Fruit fly (Drosophila melanogaster) S2 (cell line): ENCODE data around the gene CG9297.

ENCODE experiments used
- CG8478 ChIP-seq: fragments of >200 bp; optimal IDR thresholded peaks from 2 replicates; lab custom pipeline; 2018
- CTCF ChIP-seq, 2 experiments: fragments of >200 bp; optimal IDR thresholded peaks; 2 replicates each; lab custom pipeline; 2018

CG9297 gene

dm6 chr3R:13797269-13797677, 26.0 kb downstream of the CG9297 start:
- TF ChIP-seq CTCF (optimal IDR thresholded peaks at IDR 0.05; lab: Kevin White, UChicago): no peak
- no peak for TF ChIP-seq CG8478 (lab: Kevin White, UChicago)

DNA sequence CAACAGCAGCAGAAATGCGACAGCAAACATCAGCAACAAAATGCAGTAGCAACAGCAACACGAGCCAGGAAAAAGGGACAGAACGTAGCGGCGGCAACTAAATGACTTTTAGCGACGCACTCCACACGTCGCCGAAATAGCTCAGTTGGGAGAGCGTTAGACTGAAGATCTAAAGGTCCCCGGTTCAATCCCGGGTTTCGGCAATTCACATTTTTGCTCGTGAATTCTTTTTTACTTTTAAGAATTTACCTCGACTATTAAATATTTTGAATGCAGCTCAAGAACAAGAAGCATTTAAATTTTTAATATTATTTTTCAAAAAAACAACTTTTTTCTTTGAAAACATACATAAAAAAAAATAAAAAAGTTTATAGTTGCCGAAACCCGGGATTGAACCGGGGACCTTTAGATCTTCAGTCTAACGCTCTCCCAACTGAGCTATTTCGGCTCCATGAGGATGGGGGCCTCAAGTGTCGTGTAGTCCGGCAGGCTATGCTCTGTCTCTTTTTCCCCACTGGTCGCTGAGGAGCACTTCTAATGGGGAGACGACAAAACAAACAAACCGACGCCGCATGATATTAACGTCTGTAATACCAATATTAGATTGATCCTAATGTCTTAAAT, 26.6 kb downstream of the CG9297 start:
- no peak for TF ChIP-seq CG8478 (lab: Kevin White, UChicago)
- TF ChIP-seq CTCF (optimal IDR thresholded peaks at IDR 0.05; lab: Kevin White, UChicago): no peak

dm6 chr3R:13799567-13800429, 28.5 kb downstream of the CG9297 start:
- no peak for TF ChIP-seq CG8478 (lab: Kevin White, UChicago)
- TF ChIP-seq CTCF (optimal IDR thresholded peaks at IDR 0.05; lab: Kevin White, UChicago): no peak

dm6 chr3R:13800430-13800848, 29.1 kb downstream of the CG9297 start:
- TF ChIP-seq CTCF (optimal IDR thresholded peaks at IDR 0.05; lab: Kevin White, UChicago): no peak
- no peak for TF ChIP-seq CG8478 (lab: Kevin White, UChicago)

DNA sequence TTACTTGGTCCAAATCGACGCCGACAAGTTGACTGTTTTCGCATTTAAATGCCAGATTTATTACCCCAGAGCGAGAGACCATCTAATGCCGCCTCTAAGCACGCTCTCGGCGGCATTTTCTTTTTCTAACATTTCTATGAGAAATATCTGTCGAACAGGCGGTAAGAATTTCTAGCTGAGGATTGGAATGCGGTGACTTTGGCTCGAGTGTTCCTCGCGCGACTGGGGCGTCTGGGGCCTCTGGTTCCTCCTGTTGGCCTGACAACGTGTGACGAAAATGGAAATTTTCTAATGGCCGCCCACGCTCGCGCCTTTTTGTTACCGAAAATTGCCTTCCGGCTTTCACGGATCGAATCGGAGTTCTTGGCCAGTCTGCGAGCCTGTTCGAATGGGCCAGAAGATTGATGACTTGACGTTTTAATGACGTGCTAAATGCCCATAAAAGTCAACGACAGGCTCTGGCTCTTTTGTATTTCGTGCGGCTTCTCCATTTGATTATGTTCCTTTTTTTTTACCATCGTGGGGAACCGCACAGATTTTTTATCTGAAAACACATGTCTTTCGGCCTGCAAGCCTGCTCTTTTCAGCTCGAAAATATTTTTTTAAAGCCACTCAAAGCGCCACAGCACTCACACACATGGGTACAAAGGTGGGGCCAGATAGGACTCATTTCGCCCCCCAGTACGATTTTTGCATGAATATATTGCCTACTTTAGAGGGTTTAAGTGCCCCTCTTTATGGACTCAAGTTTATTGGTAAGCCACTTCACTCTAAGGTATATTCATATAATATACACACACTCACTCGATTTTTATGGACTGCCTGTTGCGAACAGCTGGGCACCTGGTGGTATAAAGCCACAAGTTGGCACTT, 30.1 kb downstream of the CG9297 start:
- TF ChIP-seq CTCF (optimal IDR thresholded peaks at IDR 0.05; lab: Kevin White, UChicago): no peak

- TF ChIP-seq CG8478 (lab: Kevin White, UChicago) (no peak), CTCF (optimal IDR thresholded peaks at IDR 0.05; lab: Kevin White, UChicago) (no peak)
Measured at dm6 chr3R:13802057-13802817, 30.9 kb downstream of the CG9297 start.

dm6 chr3R:13803185-13803887, 32.0 kb downstream of the CG9297 start:
- TF ChIP-seq CG8478 (lab: Kevin White, UChicago) (no peak), CTCF (optimal IDR thresholded peaks at IDR 0.05; lab: Kevin White, UChicago) (no peak)

DNA sequence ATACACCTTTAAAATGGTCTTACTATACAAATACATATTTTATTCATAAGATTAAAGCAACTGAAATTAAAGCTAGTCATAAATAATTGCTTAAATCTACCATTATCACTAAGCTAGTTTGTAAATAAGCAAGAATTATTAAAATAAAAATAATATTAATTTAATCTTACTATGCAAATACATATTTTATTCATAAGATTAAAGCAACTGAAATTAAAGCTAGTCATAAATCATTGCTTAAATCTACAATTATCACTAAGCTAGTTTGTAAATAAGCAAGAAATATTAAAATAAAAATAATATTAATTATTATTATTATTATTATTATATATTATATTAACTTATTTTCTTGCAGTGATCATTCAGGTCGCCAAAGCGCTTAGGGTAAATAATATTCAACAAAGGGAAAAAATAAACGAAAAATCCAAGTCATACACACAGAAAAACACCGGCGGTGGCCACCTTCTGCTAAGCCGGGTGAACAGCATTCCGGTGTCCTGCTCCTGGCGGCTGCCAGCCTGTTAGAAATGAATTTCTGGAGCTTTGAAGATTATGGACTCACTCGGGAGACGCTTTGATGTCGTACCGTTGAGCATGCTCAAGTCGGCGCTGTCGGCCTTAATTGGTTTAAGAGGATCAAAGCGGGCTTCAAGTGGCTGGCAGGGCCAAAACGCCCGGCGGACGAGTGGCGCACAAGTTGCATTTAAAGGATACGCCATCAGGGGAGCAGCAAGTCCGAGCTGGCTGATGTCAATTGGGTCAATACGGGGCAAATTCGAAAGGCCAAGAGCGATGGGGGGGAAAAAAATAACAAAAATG, 32.8 kb downstream of the CG9297 start:
- TF ChIP-seq CG8478 (lab: Kevin White, UChicago) (no peak), CTCF (optimal IDR thresholded peaks at IDR 0.05; lab: Kevin White, UChicago) (no peak)

- TF ChIP-seq CTCF (optimal IDR thresholded peaks at IDR 0.05; lab: Kevin White, UChicago): no peak
- TF ChIP-seq CG8478 (lab: Kevin White, UChicago): no peak
Measured at dm6 chr3R:13804971-13805603, 33.8 kb downstream of the CG9297 start.

DNA sequence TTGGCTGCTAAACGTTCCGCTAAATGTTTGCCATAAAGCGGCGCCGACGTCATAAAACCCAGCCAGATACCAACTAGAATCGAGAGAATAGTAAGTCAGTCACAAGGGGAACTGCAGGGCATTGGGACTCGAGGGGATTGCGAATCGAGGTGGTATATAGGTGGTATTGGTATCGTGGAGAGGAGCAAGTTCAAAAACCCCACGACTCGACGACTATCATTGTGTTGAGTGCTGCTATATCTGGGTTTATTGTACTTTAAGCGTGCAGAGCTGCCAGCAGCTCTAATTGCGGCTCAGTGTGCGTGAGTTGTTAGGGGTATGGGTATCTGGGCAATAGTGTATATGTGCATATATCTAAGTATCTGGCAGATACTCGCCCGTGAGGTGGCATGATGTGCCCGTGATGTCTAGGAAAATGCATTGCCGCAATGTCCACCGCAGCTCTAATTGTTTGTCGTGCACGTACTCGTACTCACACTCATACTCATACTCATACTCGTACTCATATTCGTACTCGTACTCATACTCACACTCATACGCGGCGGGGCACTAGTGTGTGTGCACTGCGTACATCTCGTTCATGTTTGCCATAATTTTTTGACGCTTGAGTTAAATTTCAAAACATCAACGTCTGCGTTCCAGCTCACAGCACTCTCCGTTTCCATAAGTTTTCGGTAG, 34.9 kb downstream of the CG9297 start:
- TF ChIP-seq CG8478 (lab: Kevin White, UChicago): no peak
- TF ChIP-seq CTCF (optimal IDR thresholded peaks at IDR 0.05; lab: Kevin White, UChicago): no peak

dm6 chr3R:13806710-13807093, 35.4 kb downstream of the CG9297 start:
- TF ChIP-seq CG8478 (lab: Kevin White, UChicago) (no peak), CTCF (optimal IDR thresholded peaks at IDR 0.05; lab: Kevin White, UChicago) (no peak)

dm6 chr3R:13807330-13807729, 36.0 kb downstream of the CG9297 start:
- TF ChIP-seq CG8478 (lab: Kevin White, UChicago) (no peak), CTCF (optimal IDR thresholded peaks at IDR 0.05; lab: Kevin White, UChicago) (no peak)
